Fruit fly (Drosophila melanogaster): Measurements from ENCODE around the gene Lcp65Af.

Gene Lcp65Af

dm6 chr3L:6124616-6125408 is 11.8 kb downstream of the Lcp65Af start (continued):
- peak; percentile 81 for TF ChIP-seq Rx (GFP tag; IDR thresholded peaks at IDR 0.05)
- TF ChIP-seq sim (GFP tag; IDR thresholded peaks at IDR 0.05): peak; percentile 82
- TF ChIP-seq CG3281 (GFP tag; optimal IDR thresholded peaks at IDR 0.05): peak; percentile 84
- peak in 1 of 2 experiments; percentile 5 for TF ChIP-seq prd (optimal IDR thresholded peaks at IDR 0.05)
- TF ChIP-seq prd (GFP tag; IDR thresholded peaks at IDR 0.05): no peak
- TF ChIP-seq Dip3 (GFP tag; optimal IDR thresholded peaks at IDR 0.05): no peak
- no peak for TF ChIP-seq fu2 (GFP tag; optimal IDR thresholded peaks at IDR 0.05)
- TF ChIP-seq CG11504 (tag; optimal IDR thresholded peaks at IDR 0.05): peak; percentile 13
- TF ChIP-seq NC2α (GFP tag; optimal IDR thresholded peaks at IDR 0.05): peak; percentile 23
- peak; percentile 68 for TF ChIP-seq Lhr (GFP tag; optimal IDR thresholded peaks at IDR 0.05)
- no peak for TF ChIP-seq Kr (GFP tag; optimal IDR thresholded peaks at IDR 0.05)
- peak; percentile 75 for TF ChIP-seq CG10654 (GFP tag; optimal IDR thresholded peaks at IDR 0.05)
- peak; percentile 89 for TF ChIP-seq NFAT (GFP tag; IDR thresholded peaks at IDR 0.05)
- no peak for TF ChIP-seq hth (optimal IDR thresholded peaks at IDR 0.05)
- peak; percentile 76 for TF ChIP-seq scrt (GFP tag; optimal IDR thresholded peaks at IDR 0.05)
- TF ChIP-seq HLH3B (GFP tag; IDR thresholded peaks at IDR 0.05): peak; percentile 80
- no peak for TF ChIP-seq Hr78 (GFP tag; optimal IDR thresholded peaks at IDR 0.05)
- TF ChIP-seq gt (GFP tag; IDR thresholded peaks at IDR 0.05): no peak
- peak; percentile 83 for TF ChIP-seq dati (GFP tag; IDR thresholded peaks at IDR 0.05)
- TF ChIP-seq CG17568 (GFP tag; optimal IDR thresholded peaks at IDR 0.05): peak; percentile 79
- TF ChIP-seq CG12942 (GFP tag; optimal IDR thresholded peaks at IDR 0.05): no peak
- peak; percentile 34 for TF ChIP-seq CG9437 (GFP tag; optimal IDR thresholded peaks at IDR 0.05)
- peak; percentile 45 for TF ChIP-seq CG7556 (GFP tag; optimal IDR thresholded peaks at IDR 0.05)
- peak; percentile 94 for TF ChIP-seq chm (GFP tag; IDR thresholded peaks at IDR 0.05)
- TF ChIP-seq CG13894 (tag; optimal IDR thresholded peaks at IDR 0.05): no peak
- peak; percentile 80 for TF ChIP-seq CG31441 (GFP tag; IDR thresholded peaks at IDR 0.05)
- TF ChIP-seq CG8281 (tag; optimal IDR thresholded peaks at IDR 0.05): peak; percentile 40
- TF ChIP-seq CG10366 (GFP tag; IDR thresholded peaks at IDR 0.05): peak; percentile 72
- TF ChIP-seq Sox100B (GFP tag; optimal IDR thresholded peaks at IDR 0.05): peak; percentile 75
- TF ChIP-seq pum (GFP tag; optimal IDR thresholded peaks at IDR 0.05): no peak
- peak; percentile 52 for TF ChIP-seq Elba2 (GFP tag; optimal IDR thresholded peaks at IDR 0.05)
- TF ChIP-seq CG17328 (GFP tag; IDR thresholded peaks at IDR 0.05): peak; percentile 89
- TF ChIP-seq CG31388 (GFP tag; optimal IDR thresholded peaks at IDR 0.05): no peak
- TF ChIP-seq Deaf1 (tag; optimal IDR thresholded peaks at IDR 0.05): peak; percentile 3
- peak; percentile 96 for TF ChIP-seq vvl (GFP tag; IDR thresholded peaks at IDR 0.05)
- TF ChIP-seq Antp (GFP tag; optimal IDR thresholded peaks at IDR 0.05): peak; percentile 50
- peak; percentile 75 for TF ChIP-seq Fer3 (tag; optimal IDR thresholded peaks at IDR 0.05)
- TF ChIP-seq sd (tag; optimal IDR thresholded peaks at IDR 0.05): peak; percentile 10
- peak; percentile 99 for TF ChIP-seq Ets97D (GFP tag; optimal IDR thresholded peaks at IDR 0.05)
- TF ChIP-seq CG7987 (GFP tag; optimal IDR thresholded peaks at IDR 0.05): peak; percentile 94
- peak; percentile 71 for TF ChIP-seq CG9727 (GFP tag; optimal IDR thresholded peaks at IDR 0.05)
- peak; percentile 41 for TF ChIP-seq jing (GFP tag; optimal IDR thresholded peaks at IDR 0.05)
- TF ChIP-seq Six4 (GFP tag; optimal IDR thresholded peaks at IDR 0.05): peak; percentile 46
- TF ChIP-seq az2 (GFP tag; optimal IDR thresholded peaks at IDR 0.05): peak; percentile 32
- no peak for TF ChIP-seq CG12744 (GFP tag; optimal IDR thresholded peaks at IDR 0.05)
- TF ChIP-seq dpn (GFP tag; optimal IDR thresholded peaks at IDR 0.05): peak; percentile 38 to 91
- peak; percentile 71 for TF ChIP-seq Atf6 (GFP tag; IDR thresholded peaks at IDR 0.05)
- peak; percentile 20 for TF ChIP-seq Fer2 (tag; optimal IDR thresholded peaks at IDR 0.05)
- peak; percentile 56; the same call in 1 of the 2 replicates for TF ChIP-seq CG10321 (GFP tag; IDR thresholded peaks at IDR 0.05)
- TF ChIP-seq CG13624 (GFP tag; optimal IDR thresholded peaks at IDR 0.05): peak; percentile 13

Measured in whole organism, embryonic.